Worm (Caenorhabditis elegans) whole organism, L4 larva: ENCODE measurements around the gene Y39B6A.42.
A peak's percentile ranks its signal among the peaks of the same experiment; 100 is the strongest.

Experiments
- F26F4.8 ChIP-seq: fragments of 200-800 bp; sonication (Bioruptor generic); conservative IDR thresholded peaks from 2 replicates; pipeline ENCODE4 v1.3.6; 2022; ENCODE audit warnings: missing genetic modification characterization, missing compliant biosample characterization
- T20F7.1 ChIP-seq: fragments of 200-800 bp; sonication (Bioruptor generic); optimal IDR thresholded peaks from 2 replicates; lab custom pipeline; 2018; ENCODE audit warnings: mild to moderate bottlenecking, missing genetic modification characterization, missing compliant biosample characterization
- T26A8.4 ChIP-seq: fragments of 200-800 bp; sonication (Bioruptor generic); IDR thresholded peaks from 2 replicates; pipeline ENCODE4 v1.3.6; 2022; ENCODE audit warnings: missing genetic modification characterization, missing compliant biosample characterization
- Y105C5A.15 ChIP-seq: fragments of 200-800 bp; sonication (Bioruptor generic); IDR thresholded peaks from 2 replicates; pipeline ENCODE4 v1.3.6; 2022; ENCODE audit warnings: missing genetic modification characterization, missing compliant biosample characterization
- Y48G9A.11 ChIP-seq: fragments of 200-800 bp; sonication (Bioruptor generic); IDR thresholded peaks from 2 replicates; pipeline ENCODE4 v1.3.6; 2022; ENCODE audit warnings: missing genetic modification reagents, missing genetic modification characterization, missing compliant biosample characterization
- Y5F2A.4 ChIP-seq: fragments of 200-800 bp; sonication (Bioruptor generic); optimal IDR thresholded peaks from 2 replicates; lab custom pipeline; 2018; ENCODE audit warnings: mild to moderate bottlenecking, missing genetic modification characterization, missing compliant biosample characterization
- Y75B8A.6 ChIP-seq: fragments of 200-800 bp; sonication (Bioruptor generic); IDR thresholded peaks from 2 replicates; pipeline ENCODE4 v1.3.6; 2022; ENCODE audit warnings: missing genetic modification reagents, missing genetic modification characterization, missing compliant biosample characterization
- aha-1 ChIP-seq: fragments of 150-350 bp; peaks from one replicate; lab custom pipeline; 2014; ENCODE audit warnings: missing biosample characterization, missing genetic modification characterization
- arid-1 ChIP-seq: fragments of 200-800 bp; sonication (Bioruptor generic); conservative IDR thresholded peaks from 2 replicates; pipeline ENCODE4 v1.3.6; 2022; ENCODE audit warnings: missing genetic modification reagents, missing genetic modification characterization, missing compliant biosample characterization
- ceh-20 ChIP-seq: fragments of 200-800 bp; sonication (Bioruptor generic); IDR thresholded peaks from 2 replicates; pipeline ENCODE4 v1.3.6; 2022; ENCODE audit warnings: missing genetic modification reagents, missing genetic modification characterization, missing compliant biosample characterization
- ceh-28 ChIP-seq: fragments of 150-350 bp; optimal IDR thresholded peaks from 2 replicates; lab custom pipeline; 2014; ENCODE audit warnings: missing biosample characterization, missing genetic modification reagents, missing genetic modification characterization
- ceh-32 ChIP-seq: sonication (generic microtip); optimal IDR thresholded peaks from 2 replicates; lab custom pipeline; 2016; ENCODE audit warnings: mild to moderate bottlenecking, missing genetic modification characterization, missing compliant biosample characterization; ENCODE audit not compliant: poor library complexity
- ceh-44 ChIP-seq: fragments of 200-800 bp; sonication (Bioruptor generic); IDR thresholded peaks from 2 replicates; pipeline ENCODE4 v1.3.6; 2022; ENCODE audit warnings: missing genetic modification reagents, missing genetic modification characterization, missing compliant biosample characterization
- ceh-62 ChIP-seq: sonication (generic microtip); optimal IDR thresholded peaks from 2 replicates; lab custom pipeline; 2017; ENCODE audit warnings: missing biosample characterization, missing genetic modification characterization
- ces-1 ChIP-seq: fragments of 150-350 bp; sonication (generic microtip); optimal IDR thresholded peaks from 4 replicates; lab custom pipeline; 2014; ENCODE audit warnings: missing biosample characterization, missing genetic modification reagents, missing genetic modification characterization
- cey-2 ChIP-seq: sonication (generic microtip); optimal IDR thresholded peaks from 3 replicates; lab custom pipeline; 2017; ENCODE audit warnings: missing genetic modification characterization, mild to moderate bottlenecking, missing compliant biosample characterization, antibody characterized with exemption, borderline replicate concordance; ENCODE audit not compliant: insufficient read depth
- daf-12 ChIP-seq: fragments of 150-350 bp; optimal IDR thresholded peaks from 2 replicates; lab custom pipeline; 2014; ENCODE audit warnings: missing biosample characterization, missing genetic modification reagents, missing genetic modification characterization
- duxl-1 ChIP-seq: sonication (generic microtip); optimal IDR thresholded peaks from 2 replicates; lab custom pipeline; 2016; ENCODE audit warnings: mild to moderate bottlenecking, missing genetic modification characterization, moderate library complexity, missing compliant biosample characterization; ENCODE audit not compliant: poor library complexity
- dve-1 ChIP-seq: sonication (generic microtip); optimal IDR thresholded peaks from 2 replicates; lab custom pipeline; 2017; ENCODE audit warnings: antibody characterized with exemption, mild to moderate bottlenecking, missing genetic modification characterization, missing compliant biosample characterization; ENCODE audit not compliant: insufficient read depth
- egl-27 ChIP-seq: sonication (generic microtip); optimal IDR thresholded peaks from 3 replicates; lab custom pipeline; 2017; ENCODE audit warnings: missing biosample characterization, missing genetic modification reagents, missing genetic modification characterization
- fos-1 ChIP-seq: fragments of 150-350 bp; optimal IDR thresholded peaks from 2 replicates; lab custom pipeline; 2014; ENCODE audit warnings: missing biosample characterization, missing genetic modification characterization
- hif-1 ChIP-seq, 2 experiments: sonication (generic microtip); optimal IDR thresholded peaks; 2 replicates each; lab custom pipeline; 2016 to 2017; ENCODE audit warnings: missing compliant biosample characterization in 2 of 2, missing genetic modification characterization in 2 of 2, missing genetic modification reagents in 2 of 2, missing genotype in 2 of 2, mild to moderate bottlenecking in 1 of 2
- hlh-30 ChIP-seq: sonication (generic microtip); optimal IDR thresholded peaks from 2 replicates; lab custom pipeline; 2017; ENCODE audit warnings: antibody characterized with exemption, mild to moderate bottlenecking, missing genetic modification characterization, missing compliant biosample characterization; ENCODE audit not compliant: insufficient read depth
- lim-7 ChIP-seq: fragments of 200-800 bp; sonication (Bioruptor generic); IDR thresholded peaks from 2 replicates; pipeline ENCODE4 v1.3.6; 2022; ENCODE audit warnings: missing genetic modification characterization, missing compliant biosample characterization
- lin-29 ChIP-seq: fragments of 200-800 bp; sonication (Bioruptor generic); IDR thresholded peaks from 2 replicates; pipeline ENCODE4 v1.3.6; 2022; ENCODE audit warnings: missing genetic modification reagents, missing genetic modification characterization, missing compliant biosample characterization
- lin-39 ChIP-seq: fragments of 150-350 bp; optimal IDR thresholded peaks from 2 replicates; lab custom pipeline; 2014; ENCODE audit warnings: missing biosample characterization, missing genetic modification reagents, missing genetic modification characterization
- lir-3 ChIP-seq: sonication (generic microtip); optimal IDR thresholded peaks from 2 replicates; lab custom pipeline; 2016; ENCODE audit warnings: mild to moderate bottlenecking, missing genetic modification characterization, missing compliant biosample characterization
- lsy-2 ChIP-seq, 2 experiments: fragments of 150-350 bp in 1 of 2; sonication (generic microtip) in 1 of 2; optimal IDR thresholded peaks; 2 replicates each; lab custom pipeline; 2014 to 2017; ENCODE audit warnings: missing biosample characterization in 2 of 2, missing genetic modification characterization in 2 of 2
- mdt-29 ChIP-seq: fragments of 200-800 bp; sonication (Bioruptor generic); IDR thresholded peaks from 2 replicates; pipeline ENCODE4 v1.3.6; 2022; ENCODE audit warnings: missing genetic modification reagents, missing genetic modification characterization, missing compliant biosample characterization
- mes-2 ChIP-seq: sonication (generic microtip); optimal IDR thresholded peaks from 2 replicates; lab custom pipeline; 2016; ENCODE audit warnings: missing genotype, mild to moderate bottlenecking, missing genetic modification characterization, missing compliant biosample characterization; ENCODE audit not compliant: poor library complexity, severe bottlenecking
- mxl-2 ChIP-seq: fragments of 200-800 bp; sonication (Bioruptor generic); conservative IDR thresholded peaks from 2 replicates; pipeline ENCODE4 v1.3.6; 2022; ENCODE audit warnings: missing genetic modification reagents, missing genetic modification characterization, missing compliant biosample characterization
- nhr-10 ChIP-seq: fragments of 150-350 bp; optimal IDR thresholded peaks from 2 replicates; lab custom pipeline; 2014; ENCODE audit warnings: missing biosample characterization, missing genetic modification characterization
- nhr-102 ChIP-seq: sonication (generic microtip); optimal IDR thresholded peaks from 2 replicates; lab custom pipeline; 2016; ENCODE audit warnings: mild to moderate bottlenecking, missing genetic modification characterization, moderate library complexity, missing compliant biosample characterization
- nhr-11 ChIP-seq: fragments of 150-350 bp; optimal IDR thresholded peaks from 2 replicates; lab custom pipeline; 2014; ENCODE audit warnings: missing biosample characterization, missing genetic modification characterization
- nhr-237 ChIP-seq: sonication (generic microtip); optimal IDR thresholded peaks from 2 replicates; lab custom pipeline; 2017; ENCODE audit warnings: missing biosample characterization, missing genetic modification characterization
- nhr-25 ChIP-seq: sonication (generic microtip); optimal IDR thresholded peaks from 2 replicates; lab custom pipeline; 2017; ENCODE audit warnings: missing genetic modification characterization, mild to moderate bottlenecking, missing compliant biosample characterization, antibody characterized with exemption, moderate library complexity, borderline replicate concordance; ENCODE audit not compliant: insufficient read depth
- nhr-28 ChIP-seq: fragments of 150-350 bp; optimal IDR thresholded peaks from 2 replicates; lab custom pipeline; 2014; ENCODE audit warnings: missing biosample characterization, missing genetic modification characterization
- nhr-42 ChIP-seq: fragments of 200-800 bp; sonication (Bioruptor generic); IDR thresholded peaks from 2 replicates; pipeline ENCODE4 v1.3.6; 2022; ENCODE audit warnings: missing genetic modification characterization, missing compliant biosample characterization
- nhr-76 ChIP-seq: fragments of 150-350 bp; optimal IDR thresholded peaks from 2 replicates; lab custom pipeline; 2014; ENCODE audit warnings: missing biosample characterization, missing genetic modification characterization
- pha-4 ChIP-seq, 2 experiments: fragments of 150-350 bp in 1 of 2; fragments of 200-800 bp in 1 of 2; sonication (Bioruptor generic) in 1 of 2; IDR thresholded peaks in 1 of 2; optimal IDR thresholded peaks in 1 of 2; 2 replicates each; pipeline versions ENCODE4 v1.3.6 to Lab custom; 2014 to 2022; ENCODE audit warnings: missing genetic modification characterization in 2 of 2, missing genetic modification reagents in 2 of 2, missing biosample characterization in 1 of 2, missing compliant biosample characterization in 1 of 2
- php-3 ChIP-seq: fragments of 200-800 bp; sonication (Bioruptor generic); IDR thresholded peaks from 2 replicates; pipeline ENCODE4 v1.3.6; 2022; ENCODE audit warnings: missing genetic modification reagents, missing genetic modification characterization, missing compliant biosample characterization
- pqm-1 ChIP-seq: sonication (generic microtip); optimal IDR thresholded peaks from 2 replicates; lab custom pipeline; 2017; ENCODE audit warnings: missing biosample characterization, missing genetic modification characterization
- rbr-2 ChIP-seq: sonication (generic microtip); optimal IDR thresholded peaks from 2 replicates; lab custom pipeline; 2016; ENCODE audit warnings: missing genotype, missing genetic modification characterization, missing compliant biosample characterization
- saeg-2 ChIP-seq: fragments of 200-800 bp; sonication (Bioruptor generic); IDR thresholded peaks from 2 replicates; pipeline ENCODE4 v1.3.6; 2022; ENCODE audit warnings: missing genetic modification reagents, missing genetic modification characterization, missing compliant biosample characterization
- spr-1 ChIP-seq: sonication (generic microtip); optimal IDR thresholded peaks from 2 replicates; lab custom pipeline; 2016; ENCODE audit warnings: mild to moderate bottlenecking, missing genetic modification characterization, missing compliant biosample characterization
- spr-3 ChIP-seq: fragments of 200-800 bp; sonication (Bioruptor generic); optimal IDR thresholded peaks from 2 replicates; lab custom pipeline; 2018; ENCODE audit warnings: mild to moderate bottlenecking, missing genetic modification characterization, missing compliant biosample characterization
- tag-97 ChIP-seq: fragments of 200-800 bp; sonication (Bioruptor generic); IDR thresholded peaks from 2 replicates; pipeline ENCODE4 v1.3.6; 2022; ENCODE audit warnings: missing genetic modification characterization, missing compliant biosample characterization
- unc-130 ChIP-seq: sonication (generic microtip); optimal IDR thresholded peaks from 2 replicates; lab custom pipeline; 2016; ENCODE audit warnings: missing genetic modification reagents, missing genetic modification characterization, missing compliant biosample characterization
- zip-11 ChIP-seq: fragments of 200-800 bp; sonication (Bioruptor generic); IDR thresholded peaks from 2 replicates; pipeline ENCODE4 v1.3.6; 2022; ENCODE audit warnings: missing genetic modification characterization, missing compliant biosample characterization
- zip-2 ChIP-seq: fragments of 150-350 bp; optimal IDR thresholded peaks from 2 replicates; lab custom pipeline; 2014; ENCODE audit warnings: missing biosample characterization, missing genetic modification characterization
- ztf-11 ChIP-seq: fragments of 150-350 bp; optimal IDR thresholded peaks from 2 replicates; lab custom pipeline; 2014; ENCODE audit warnings: missing biosample characterization, missing genetic modification characterization

The Y39B6A.42 gene

DNA sequence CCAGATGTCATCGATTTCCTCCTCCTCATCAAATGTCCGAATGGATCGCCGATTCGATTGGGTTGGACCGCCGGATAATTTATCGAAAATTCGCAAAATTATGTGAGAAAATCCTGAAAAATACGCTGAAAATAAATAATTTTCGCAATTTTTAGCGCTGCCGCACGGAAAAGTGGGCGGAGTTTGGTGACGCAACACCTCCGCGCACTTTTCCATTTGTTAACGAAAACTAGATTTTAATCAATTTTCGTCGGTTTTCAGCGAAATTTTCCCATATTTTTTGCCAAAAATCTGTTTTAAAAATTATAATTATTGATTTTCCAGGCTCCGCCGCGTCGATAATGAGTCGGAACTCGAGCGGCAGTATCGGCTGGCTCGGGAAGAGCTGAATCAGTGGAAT is 31.6 kb upstream of the Y39B6A.42 start, which contains the start of gene Y39B6A.34:
TSS of gene Y39B6A.34 (plus strand) at position 3 of the 400 bp plus-strand sequence.
- TF ChIP-seq Y105C5A.15 (no peak), Y5F2A.4 (no peak), Y75B8A.6 (GFP tag; lab: Robert Waterston, UW) (no peak), duxl-1 (no peak), aha-1 (tag; lab: Kevin White, UChicago) (peak; percentile 61), arid-1 (no peak), nhr-11 (tag; lab: Kevin White, UChicago) (no peak), nhr-76 (tag; lab: Kevin White, UChicago) (no peak), ceh-32 (tag; lab: Kevin White, UChicago) (no peak), daf-12 (tag; lab: Kevin White, UChicago) (no peak), Y48G9A.11 (GFP tag; lab: Robert Waterston, UW) (0 out of 2 replicates have a peak, but pooled peaks have one; percentile 13), spr-3 (no peak), nhr-25 (tag; lab: Kevin White, UChicago) (no peak), pqm-1 (tag; lab: Kevin White, UChicago) (no peak), cey-2 (no peak), ztf-11 (tag; lab: Kevin White, UChicago) (no peak), nhr-237 (tag; lab: Kevin White, UChicago) (no peak), dve-1 (tag; lab: Kevin White, UChicago) (peak; percentile 2), lin-29 (no peak), mxl-2 (GFP tag; lab: Robert Waterston, UW) (no peak), hlh-30 (tag; lab: Kevin White, UChicago) (no peak), zip-11 (GFP tag; lab: Robert Waterston, UW) (no peak), nhr-10 (tag; lab: Kevin White, UChicago) (no peak), tag-97 (GFP tag; lab: Robert Waterston, UW) (no peak), pha-4 (GFP tag; IDR thresholded peaks at IDR 0.05; lab: Robert Waterston, UW) (peak; percentile 30; the same call in 1 of the 2 replicates), pha-4 (tag; optimal IDR thresholded peaks at IDR 0.05; lab: Kevin White, UChicago) (no peak), nhr-28 (tag; lab: Kevin White, UChicago) (peak; percentile 7), php-3 (GFP tag; lab: Robert Waterston, UW) (no peak), fos-1 (tag; lab: Kevin White, UChicago) (no peak), F26F4.8 (GFP tag; lab: Robert Waterston, UW) (no peak), hif-1 (tag; optimal IDR thresholded peaks at IDR 0.05; lab: Kevin White, UChicago) (no peak), ces-1 (GFP tag; lab: Kevin White, UChicago) (no peak), lin-39 (tag; lab: Kevin White, UChicago) (no peak), lim-7 (GFP tag; lab: Robert Waterston, UW) (no peak), ceh-20 (GFP tag; lab: Robert Waterston, UW) (no peak), T20F7.1 (GFP tag; lab: Kevin White, UChicago) (no peak), ceh-62 (tag; lab: Kevin White, UChicago) (no peak), mdt-29 (GFP tag; lab: Robert Waterston, UW) (no peak), ceh-28 (tag; lab: Kevin White, UChicago) (no peak), rbr-2 (peak; percentile 33), unc-130 (GFP tag; lab: Kevin White, UChicago) (no peak), nhr-102 (tag; lab: Kevin White, UChicago) (no peak), saeg-2 (GFP tag; lab: Robert Waterston, UW) (no peak), T26A8.4 (no peak), ceh-44 (GFP tag; lab: Robert Waterston, UW) (no peak), zip-2 (tag; lab: Kevin White, UChicago) (no peak), spr-1 (tag; lab: Kevin White, UChicago) (no peak), lsy-2 (tag; optimal IDR thresholded peaks at IDR 0.05; lab: Kevin White, UChicago) (peak in 1 of 2 experiments; percentile 28), mes-2 (tag; lab: Kevin White, UChicago) (peak; percentile 48), nhr-42 (GFP tag; lab: Robert Waterston, UW) (no peak), egl-27 (no peak), lir-3 (tag; lab: Kevin White, UChicago) (no peak)
